Worm (Caenorhabditis elegans) whole organism, midembryonic: ENCODE data around the gene F40G12.4.

Experiments
- T22C8.4 ChIP-seq: fragments of 200-800 bp; sonication (Bioruptor generic); IDR thresholded peaks from 2 replicates; pipeline ENCODE4 v1.3.6; 2022; ENCODE audit warnings: missing genetic modification characterization, missing compliant biosample characterization
- cog-1 ChIP-seq: sonication (generic microtip); optimal IDR thresholded peaks from 2 replicates; lab custom pipeline; 2016; ENCODE audit warnings: missing genetic modification characterization, missing compliant biosample characterization
- flt-1 ChIP-seq: fragments of 200-800 bp; sonication (Bioruptor generic); IDR thresholded peaks from 2 replicates; pipeline ENCODE4 v1.3.6; 2022; ENCODE audit warnings: missing genetic modification characterization, missing compliant biosample characterization
- klf-2 ChIP-seq: fragments of 200-800 bp; sonication (Bioruptor generic); conservative IDR thresholded peaks from 2 replicates; pipeline ENCODE4 v1.3.6; 2022; ENCODE audit warnings: missing genetic modification reagents, missing genetic modification characterization, missing compliant biosample characterization
- med-1 ChIP-seq: sonication (generic microtip); optimal IDR thresholded peaks from 2 replicates; lab custom pipeline; 2017; ENCODE audit warnings: missing genetic modification characterization, mild to moderate bottlenecking, missing compliant biosample characterization, antibody characterized with exemption, missing genetic modification reagents; ENCODE audit not compliant: insufficient read depth
- ref-1 ChIP-seq: fragments of 200-800 bp; sonication (Bioruptor generic); conservative IDR thresholded peaks from 2 replicates; pipeline ENCODE4 v1.3.6; 2022; ENCODE audit warnings: missing genetic modification reagents, missing genetic modification characterization, missing compliant biosample characterization
- tab-1 ChIP-seq: fragments of 200-800 bp; sonication (Bioruptor generic); IDR thresholded peaks from 2 replicates; pipeline ENCODE4 v1.3.6; 2022; ENCODE audit warnings: missing genetic modification characterization, missing compliant biosample characterization
- ztf-29 ChIP-seq: fragments of 200-800 bp; sonication (Bioruptor generic); IDR thresholded peaks from 2 replicates; pipeline ENCODE4 v1.3.6; 2022; ENCODE audit warnings: missing genetic modification reagents, missing genetic modification characterization, missing compliant biosample characterization

ce11 chrV:14226373-14226772 lies 42.1 kb downstream of the F40G12.4 start, which contains the start of gene nep-21:
- TF ChIP-seq T22C8.4 (GFP tag; lab: Robert Waterston, UW) (no peak), med-1 (no peak), cog-1 (tag; lab: Kevin White, UChicago) (no peak), tab-1 (no peak), flt-1 (GFP tag; lab: Robert Waterston, UW) (no peak), klf-2 (GFP tag; lab: Robert Waterston, UW) (no peak), ztf-29 (GFP tag; lab: Robert Waterston, UW) (no peak), ref-1 (no peak)
